Worm (Caenorhabditis elegans): Measurements from ENCODE around the gene Y17G7B.22.

Gene Y17G7B.22

DNA sequence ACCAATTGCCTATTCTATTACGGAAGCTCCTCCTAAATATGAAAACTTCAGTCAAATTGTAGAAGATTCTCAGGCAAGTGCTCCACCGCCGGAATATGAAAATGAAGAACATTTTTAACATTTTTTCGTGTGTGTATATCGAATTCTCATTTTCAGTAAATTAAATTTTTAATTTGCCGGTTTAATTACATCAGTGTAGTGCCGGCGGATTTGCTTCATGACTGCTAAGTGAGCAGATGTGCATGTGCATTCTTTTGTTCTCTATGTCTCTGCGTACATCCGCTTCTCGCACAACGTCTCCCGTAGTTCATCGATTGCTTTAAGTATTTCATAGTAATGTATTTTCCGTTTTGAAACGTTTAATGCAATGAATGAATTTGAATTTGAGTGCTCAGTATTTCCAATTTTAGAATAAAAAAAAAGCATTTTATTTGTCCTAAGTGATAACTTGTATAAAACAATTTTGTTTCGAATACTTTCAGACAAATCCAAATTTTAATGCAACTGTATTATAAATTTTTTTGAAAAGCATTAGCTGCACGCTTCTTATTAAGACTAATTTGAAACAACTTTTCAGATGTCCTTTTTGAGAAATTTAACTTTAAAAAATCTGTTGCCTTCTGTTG is at the start of gene Y17G7B.22:
Gene Y17G7B.22 (plus strand): TSS at position 576 of the 626 bp plus-strand sequence.
- TF ChIP-seq elt-3 (tag; optimal IDR thresholded peaks at IDR 0.05), result no peak
- TF ChIP-seq fkh-10 (GFP tag; optimal IDR thresholded peaks at IDR 0.05), result no peak
- TF ChIP-seq pax-3 (tag; optimal IDR thresholded peaks at IDR 0.05), result no peak
- TF ChIP-seq nhr-77 (tag; optimal IDR thresholded peaks at IDR 0.05), result no peak
- no peak for TF ChIP-seq dpl-1 (GFP tag; optimal IDR thresholded peaks at IDR 0.05)
- TF ChIP-seq ceh-82 (tag; optimal IDR thresholded peaks at IDR 0.05), result no peak
- no peak for TF ChIP-seq skn-1 (tag; optimal IDR thresholded peaks at IDR 0.05)
- TF ChIP-seq fos-1 (tag; optimal IDR thresholded peaks at IDR 0.05), result no peak
- TF ChIP-seq lin-13 (GFP tag; optimal IDR thresholded peaks at IDR 0.05), result no peak
- TF ChIP-seq dsc-1 (tag; optimal IDR thresholded peaks at IDR 0.05), result no peak
- no peak for TF ChIP-seq ets-5 (GFP tag; IDR thresholded peaks at IDR 0.05)
- no peak for TF ChIP-seq isw-1 (GFP tag; IDR thresholded peaks at IDR 0.05)
- no peak for TF ChIP-seq nhr-19 (GFP tag; conservative IDR thresholded peaks at IDR 0.05)
- no peak for TF ChIP-seq mep-1 (tag; optimal IDR thresholded peaks at IDR 0.05)
- no peak for TF ChIP-seq swsn-7 (tag; optimal IDR thresholded peaks at IDR 0.05)
- TF ChIP-seq hpl-2 (GFP tag; optimal IDR thresholded peaks at IDR 0.05), result no peak
- TF ChIP-seq mab-9 (GFP tag; IDR thresholded peaks at IDR 0.05), result no peak
- TF ChIP-seq ztf-4 (tag; optimal IDR thresholded peaks at IDR 0.05), result no peak

- TF ChIP-seq aly-2 (tag; optimal IDR thresholded peaks at IDR 0.05) (no peak), sox-4 (tag; optimal IDR thresholded peaks at IDR 0.05) (no peak), lin-15B (tag; optimal IDR thresholded peaks at IDR 0.05) (no peak), unc-30 (tag; optimal IDR thresholded peaks at IDR 0.05) (no peak), lin-35 (GFP tag; optimal IDR thresholded peaks at IDR 0.05) (peak in 1 of 2 experiments; percentile 23), dpl-1 (GFP tag; optimal IDR thresholded peaks at IDR 0.05) (peak in 1 of 3 experiments; percentile 37), lin-39 (tag; optimal IDR thresholded peaks at IDR 0.05) (no peak), grh-1 (GFP tag; IDR thresholded peaks at IDR 0.05) (no peak), snu-23 (GFP tag; optimal IDR thresholded peaks at IDR 0.05) (peak; percentile 5), tbx-2 (tag; optimal IDR thresholded peaks at IDR 0.05) (no peak), lin-14 (GFP tag; optimal IDR thresholded peaks at IDR 0.05) (no peak), nhr-237 (tag; optimal IDR thresholded peaks at IDR 0.05) (no peak), C16A3.4 (tag; optimal IDR thresholded peaks at IDR 0.05) (no peak), nhr-12 (tag; optimal IDR thresholded peaks at IDR 0.05) (no peak), sptf-1 (tag; optimal IDR thresholded peaks at IDR 0.05) (no peak), vab-15 (tag; optimal IDR thresholded peaks at IDR 0.05) (no peak), ztf-4 (tag; optimal IDR thresholded peaks at IDR 0.05) (no peak), nhr-47 (tag; optimal IDR thresholded peaks at IDR 0.05) (no peak), dsc-1 (tag; optimal IDR thresholded peaks at IDR 0.05) (no peak), lsy-2 (tag; optimal IDR thresholded peaks at IDR 0.05) (peak; percentile 56 to 90), egl-27 (tag; optimal IDR thresholded peaks at IDR 0.05) (no peak), hlh-4 (tag; optimal IDR thresholded peaks at IDR 0.05) (no peak), ceh-8 (GFP tag; optimal IDR thresholded peaks at IDR 0.05) (no peak), lin-13 (GFP tag; optimal IDR thresholded peaks at IDR 0.05) (no peak), fkh-10 (GFP tag; optimal IDR thresholded peaks at IDR 0.05) (no peak), nhr-85 (tag) (no peak), fkh-4 (tag; optimal IDR thresholded peaks at IDR 0.05; ENCODE audit: borderline replicate concordance) (no peak), efl-1 (optimal IDR thresholded peaks at IDR 0.05) (peak; percentile 4 to 21), efl-1 (GFP tag; optimal IDR thresholded peaks at IDR 0.05 in 1 of 2) (peak; percentile 18 to 92), mdl-1 (tag; optimal IDR thresholded peaks at IDR 0.05) (no peak), nhr-71 (tag; optimal IDR thresholded peaks at IDR 0.05) (no peak), hpl-2 (GFP tag; optimal IDR thresholded peaks at IDR 0.05) (no peak), nhr-20 (tag; optimal IDR thresholded peaks at IDR 0.05) (no peak), unc-130 (tag; optimal IDR thresholded peaks at IDR 0.05) (no peak), pqm-1 (tag; optimal IDR thresholded peaks at IDR 0.05) (no peak), ceh-63 (GFP tag; optimal IDR thresholded peaks at IDR 0.05) (no peak), C34B4.2 (tag; optimal IDR thresholded peaks at IDR 0.05) (no peak), fkh-8 (tag; optimal IDR thresholded peaks at IDR 0.05) (no peak), F16B12.6 (tag; optimal IDR thresholded peaks at IDR 0.05) (peak; percentile 79)
Measured at ce11 chrII:12023315-12023878, 44.4 kb upstream of the Y17G7B.22 start, which contains the start of gene Y17G7B.12. Gene Y17G7B.12, plus strand, starts transcription at chrII:12023861.
